Worm (Caenorhabditis elegans): ENCODE measurements around the gene cyn-6.

The cyn-6 gene

ce11 chrIII:783254-783753, 10.1 kb downstream of the cyn-6 start, which contains the start of the genes dagl-2 and ppm-1.G (continued):
- no peak for TF ChIP-seq lin-35 (GFP tag; optimal IDR thresholded peaks at IDR 0.05)
- TF ChIP-seq Y56A3A.18 (GFP tag; IDR thresholded peaks at IDR 0.05), result no peak
- no peak for TF ChIP-seq dpff-1 (tag; optimal IDR thresholded peaks at IDR 0.05)
- peak; percentile 38 for TF ChIP-seq ZK185.1 (tag; optimal IDR thresholded peaks at IDR 0.05; ENCODE audit: poor library complexity, severe bottlenecking)
- TF ChIP-seq aptf-3 (GFP tag; IDR thresholded peaks at IDR 0.05), result no peak
- TF ChIP-seq unc-130 (GFP tag; optimal IDR thresholded peaks at IDR 0.05), result peak; percentile 42
- peak; percentile 41 for TF ChIP-seq lsl-1 (GFP tag; optimal IDR thresholded peaks at IDR 0.05)
- 0 out of 2 replicates have a peak, but pooled peaks have one; percentile 52 for TF ChIP-seq attf-3 (GFP tag; conservative IDR thresholded peaks at IDR 0.05)
- TF ChIP-seq madf-10 (tag; optimal IDR thresholded peaks at IDR 0.05), result peak; percentile 22
- no peak; the same call in 1 of the 2 replicates for TF ChIP-seq lir-1 (GFP tag; conservative IDR thresholded peaks at IDR 0.05)
- no peak for TF ChIP-seq atf-7 (tag; optimal IDR thresholded peaks at IDR 0.05)
- no peak for TF ChIP-seq hmg-20 (GFP tag; IDR thresholded peaks at IDR 0.05)
- no peak for TF ChIP-seq nhr-90 (tag; optimal IDR thresholded peaks at IDR 0.05)
- TF ChIP-seq B0035.1 (tag; optimal IDR thresholded peaks at IDR 0.05), result no peak
- TF ChIP-seq chd-7 (tag; optimal IDR thresholded peaks at IDR 0.05), result no peak
- TF ChIP-seq efl-1 (GFP tag; optimal IDR thresholded peaks at IDR 0.05), result no peak
- TF ChIP-seq cebp-1 (GFP tag; IDR thresholded peaks at IDR 0.05), result peak; percentile 97
- TF ChIP-seq cebp-1 (tag; optimal IDR thresholded peaks at IDR 0.05), result peak; percentile 99
- TF ChIP-seq F33H1.4 (GFP tag; IDR thresholded peaks at IDR 0.05), result peak; percentile 47; the same call in 1 of the 2 replicates
- TF ChIP-seq ceh-100 (GFP tag; IDR thresholded peaks at IDR 0.05), result no peak
- no peak for TF ChIP-seq ztf-6 (GFP tag; IDR thresholded peaks at IDR 0.05)
- TF ChIP-seq hlh-12 (tag; optimal IDR thresholded peaks at IDR 0.05), result no peak
- TF ChIP-seq ceh-91 (GFP tag; IDR thresholded peaks at IDR 0.05), result no peak
- no peak for TF ChIP-seq nhr-179 (tag; optimal IDR thresholded peaks at IDR 0.05)
- TF ChIP-seq gei-17 (GFP tag; optimal IDR thresholded peaks at IDR 0.05), result no peak
- no peak for TF ChIP-seq sptf-2 (GFP tag; optimal IDR thresholded peaks at IDR 0.05)
- no peak for TF ChIP-seq F37B4.10 (GFP tag; IDR thresholded peaks at IDR 0.05)
- no peak for TF ChIP-seq him-1 (tag; optimal IDR thresholded peaks at IDR 0.05)
- no peak for TF ChIP-seq hlh-26 (GFP tag; conservative IDR thresholded peaks at IDR 0.05)
- TF ChIP-seq snpc-3.4 (tag; optimal IDR thresholded peaks at IDR 0.05), result peak; percentile 21
- no peak for TF ChIP-seq ekl-4 (GFP tag; IDR thresholded peaks at IDR 0.05)
- TF ChIP-seq dpl-1 (GFP tag; optimal IDR thresholded peaks at IDR 0.05), result no peak
- TF ChIP-seq C17E4.6 (GFP tag; IDR thresholded peaks at IDR 0.05), result no peak
- no peak for TF ChIP-seq tlf-1 (GFP tag; optimal IDR thresholded peaks at IDR 0.05)
- no peak for TF ChIP-seq sea-2 (GFP tag; IDR thresholded peaks at IDR 0.05)
- TF ChIP-seq ets-4 (GFP tag; optimal IDR thresholded peaks at IDR 0.05), result no peak
- TF ChIP-seq zim-3 (tag; optimal IDR thresholded peaks at IDR 0.05), result no peak
- peak; percentile 28 for TF ChIP-seq mel-28 (tag; optimal IDR thresholded peaks at IDR 0.05; ENCODE audit: borderline replicate concordance)
- no peak for TF ChIP-seq repo-1 (tag; optimal IDR thresholded peaks at IDR 0.05)
- TF ChIP-seq F57A8.1 (GFP tag; optimal IDR thresholded peaks at IDR 0.05), result no peak
- TF ChIP-seq F49E8.2 (tag; optimal IDR thresholded peaks at IDR 0.05; ENCODE audit: insufficient read depth), result no peak
- no peak for TF ChIP-seq rpc-1 (optimal IDR thresholded peaks at IDR 0.05)
- TF ChIP-seq rpc-1 (tag; optimal IDR thresholded peaks at IDR 0.05), result no peak
- no peak for TF ChIP-seq madf-3 (GFP tag; IDR thresholded peaks at IDR 0.05)
- TF ChIP-seq F39B2.1 (GFP tag; IDR thresholded peaks at IDR 0.05), result no peak
- no peak for TF ChIP-seq F55B11.4 (tag; optimal IDR thresholded peaks at IDR 0.05; ENCODE audit: borderline replicate concordance, insufficient read depth)
- TF ChIP-seq egrh-3 (GFP tag; IDR thresholded peaks at IDR 0.05), result no peak
- no peak for TF ChIP-seq sdz-38 (tag; optimal IDR thresholded peaks at IDR 0.05)
- TF ChIP-seq dox-1 (GFP tag; IDR thresholded peaks at IDR 0.05), result peak; percentile 69
- no peak for TF ChIP-seq ztf-26 (tag; optimal IDR thresholded peaks at IDR 0.05)
